Fruit fly (Drosophila melanogaster): ENCODE results near the gene Dph1.

Gene Dph1

dm6 chr3L:11728147-11728546 is 31.4 kb upstream of the Dph1 start, which contains the start of gene sunn:
TSS of gene sunn (plus strand) at chr3L:11728348.
- no peak for TF ChIP-seq Hnf4 (GFP tag; optimal IDR thresholded peaks at IDR 0.05)
- no peak for TF ChIP-seq h (GFP tag; optimal IDR thresholded peaks at IDR 0.05)
- TF ChIP-seq usp (GFP tag; optimal IDR thresholded peaks at IDR 0.05) = no peak
- no peak for TF ChIP-seq GATAd (GFP tag; optimal IDR thresholded peaks at IDR 0.05)
- TF ChIP-seq lola (GFP tag; optimal IDR thresholded peaks at IDR 0.05) = no peak
- no peak for TF ChIP-seq psq (GFP tag; optimal IDR thresholded peaks at IDR 0.05)
- TF ChIP-seq HLH106 (tag; optimal IDR thresholded peaks at IDR 0.05) = no peak

dm6 chr3L:11721498-11721946 is 24.8 kb upstream of the Dph1 start:
- TF ChIP-seq dsf (GFP tag; optimal IDR thresholded peaks at IDR 0.05; ENCODE audit: borderline replicate concordance) = no peak
- no peak for TF ChIP-seq Hr83 (GFP tag; optimal IDR thresholded peaks at IDR 0.05; ENCODE audit: poor library complexity, severe bottlenecking)
- TF ChIP-seq rgr (GFP tag; optimal IDR thresholded peaks at IDR 0.05) = peak; percentile 39
- TF ChIP-seq jim (GFP tag; optimal IDR thresholded peaks at IDR 0.05) = no peak
- peak; percentile 27 for TF ChIP-seq br (GFP tag; optimal IDR thresholded peaks at IDR 0.05)
- TF ChIP-seq psq (GFP tag; optimal IDR thresholded peaks at IDR 0.05) = peak; percentile 5
- TF ChIP-seq Mio (GFP tag; optimal IDR thresholded peaks at IDR 0.05) = no peak
- peak; percentile 43 for TF ChIP-seq Jra (GFP tag; optimal IDR thresholded peaks at IDR 0.05)
- no peak for TF ChIP-seq Dif (GFP tag; optimal IDR thresholded peaks at IDR 0.05; ENCODE audit: partially characterized antibody)
- no peak for TF ChIP-seq pan (optimal IDR thresholded peaks at IDR 0.05)
- TF ChIP-seq Myc (optimal IDR thresholded peaks at IDR 0.05) = no peak
- TF ChIP-seq ey (GFP tag; optimal IDR thresholded peaks at IDR 0.05) = peak; percentile 45
- no peak for TF ChIP-seq usp (GFP tag; optimal IDR thresholded peaks at IDR 0.05)
- TF ChIP-seq CG9705 (GFP tag; optimal IDR thresholded peaks at IDR 0.05) = no peak
- no peak for TF ChIP-seq tai (GFP tag; optimal IDR thresholded peaks at IDR 0.05)
- no peak for TF ChIP-seq GATAd (GFP tag; optimal IDR thresholded peaks at IDR 0.05)
- TF ChIP-seq Abd-B (GFP tag; optimal IDR thresholded peaks at IDR 0.05) = no peak
- TF ChIP-seq Dfd (GFP tag; optimal IDR thresholded peaks at IDR 0.05) = no peak
- TF ChIP-seq dmrt93B (GFP tag; optimal IDR thresholded peaks at IDR 0.05) = no peak
- TF ChIP-seq sage (GFP tag; optimal IDR thresholded peaks at IDR 0.05) = no peak
- no peak for TF ChIP-seq Rel (GFP tag; optimal IDR thresholded peaks at IDR 0.05)
- no peak for TF ChIP-seq Rel (tag; optimal IDR thresholded peaks at IDR 0.05)
- TF ChIP-seq brk (GFP tag; optimal IDR thresholded peaks at IDR 0.05) = no peak
- no peak for TF ChIP-seq N (GFP tag; optimal IDR thresholded peaks at IDR 0.05)
- peak; percentile 50 for TF ChIP-seq h (GFP tag; optimal IDR thresholded peaks at IDR 0.05)
- peak in 1 of 2 experiments; percentile 31 for TF ChIP-seq foxo (GFP tag; optimal IDR thresholded peaks at IDR 0.05)
- TF ChIP-seq Vsx2 (GFP tag; optimal IDR thresholded peaks at IDR 0.05; ENCODE audit: partially characterized antibody) = no peak
- TF ChIP-seq fru (GFP tag; optimal IDR thresholded peaks at IDR 0.05) = peak; percentile 37
- no peak for TF ChIP-seq dl (GFP tag; optimal IDR thresholded peaks at IDR 0.05; ENCODE audit: insufficient read depth in 1 of 2, partially characterized antibody in 2 of 2)
- no peak for TF ChIP-seq CrebA (GFP tag; optimal IDR thresholded peaks at IDR 0.05; ENCODE audit: borderline replicate concordance)
- TF ChIP-seq CG32264 (GFP tag; optimal IDR thresholded peaks at IDR 0.05) = no peak
- TF ChIP-seq woc (GFP tag; optimal IDR thresholded peaks at IDR 0.05) = no peak
- peak; percentile 45 for TF ChIP-seq HLH106 (tag; optimal IDR thresholded peaks at IDR 0.05)
- peak; percentile 44 for TF ChIP-seq Hnf4 (GFP tag; optimal IDR thresholded peaks at IDR 0.05)
- TF ChIP-seq sv (GFP tag; optimal IDR thresholded peaks at IDR 0.05) = no peak
- TF ChIP-seq Sp1 (GFP tag; optimal IDR thresholded peaks at IDR 0.05) = no peak
- TF ChIP-seq Hr78 (GFP tag; optimal IDR thresholded peaks at IDR 0.05) = no peak
- no peak for TF ChIP-seq lola (GFP tag; optimal IDR thresholded peaks at IDR 0.05)
- TF ChIP-seq OdsH (GFP tag; optimal IDR thresholded peaks at IDR 0.05) = peak; percentile 33

dm6 chr3L:11720780-11721179 is 24.0 kb upstream of the Dph1 start, which contains the start of gene Bmcp:
TSS of gene Bmcp (plus strand) at chr3L:11720934.
- TF ChIP-seq CG9705 (GFP tag; optimal IDR thresholded peaks at IDR 0.05) (no peak), Myc (optimal IDR thresholded peaks at IDR 0.05) (no peak), Sp1 (GFP tag; optimal IDR thresholded peaks at IDR 0.05) (no peak), Dif (GFP tag; optimal IDR thresholded peaks at IDR 0.05; ENCODE audit: partially characterized antibody) (no peak), ey (GFP tag; optimal IDR thresholded peaks at IDR 0.05) (no peak), dl (GFP tag; optimal IDR thresholded peaks at IDR 0.05; ENCODE audit: insufficient read depth in 1 of 2, partially characterized antibody in 2 of 2) (no peak)

All from whole organism, wandering third instar larva.